Worm (Caenorhabditis elegans) whole organism, mixed stage, embryonic: Measurements from ENCODE around the gene sas-1.

Experiments
- M03D4.4 ChIP-seq: sonication (generic microtip); optimal IDR thresholded peaks from 2 replicates; lab custom pipeline; 2017; ENCODE audit warnings: mild to moderate bottlenecking, missing genetic modification characterization, missing compliant biosample characterization
- bed-3 ChIP-seq: fragments of 200-800 bp; sonication (Bioruptor generic); optimal IDR thresholded peaks from 3 replicates; lab custom pipeline; 2018; ENCODE audit warnings: mild to moderate bottlenecking, missing genetic modification characterization, moderate library complexity, missing compliant biosample characterization
- blmp-1 ChIP-seq: fragments of 150-350 bp; optimal IDR thresholded peaks from 2 replicates; lab custom pipeline; 2014; ENCODE audit warnings: missing biosample characterization, missing genetic modification characterization
- ceh-43 ChIP-seq: fragments of 200-800 bp; sonication (Bioruptor generic); optimal IDR thresholded peaks from 2 replicates; lab custom pipeline; 2018; ENCODE audit warnings: mild to moderate bottlenecking, missing genetic modification characterization, moderate library complexity, missing compliant biosample characterization
- ceh-83 ChIP-seq: fragments of 200-800 bp; sonication (Bioruptor generic); optimal IDR thresholded peaks from 2 replicates; lab custom pipeline; 2018; ENCODE audit warnings: mild to moderate bottlenecking, missing genetic modification characterization, missing compliant biosample characterization
- ces-1 ChIP-seq: fragments of 150-350 bp; optimal IDR thresholded peaks from 2 replicates; lab custom pipeline; 2014; ENCODE audit warnings: missing biosample characterization, missing genetic modification reagents, missing genetic modification characterization
- cnd-1 ChIP-seq: fragments of 200-800 bp; sonication (Bioruptor generic); optimal IDR thresholded peaks from 2 replicates; lab custom pipeline; 2018; ENCODE audit warnings: mild to moderate bottlenecking, missing genetic modification characterization, missing compliant biosample characterization
- drap-1 ChIP-seq: fragments of 200-800 bp; sonication (Bioruptor generic); optimal IDR thresholded peaks from 3 replicates; lab custom pipeline; 2018; ENCODE audit warnings: mild to moderate bottlenecking, missing genetic modification characterization, missing compliant biosample characterization
- elt-1 ChIP-seq: sonication (generic microtip); optimal IDR thresholded peaks from 2 replicates; lab custom pipeline; 2017; ENCODE audit warnings: missing genetic modification characterization, mild to moderate bottlenecking, missing compliant biosample characterization, antibody characterized with exemption, moderate library complexity, borderline replicate concordance; ENCODE audit not compliant: insufficient read depth
- elt-3 ChIP-seq: fragments of 150-350 bp; optimal IDR thresholded peaks from 2 replicates; lab custom pipeline; 2014; ENCODE audit warnings: missing biosample characterization, missing genetic modification characterization
- flh-1 ChIP-seq: fragments of 200-800 bp; sonication (Bioruptor generic); optimal IDR thresholded peaks from 2 replicates; lab custom pipeline; 2018; ENCODE audit warnings: mild to moderate bottlenecking, missing genetic modification characterization, moderate library complexity, missing compliant biosample characterization
- ham-2 ChIP-seq: fragments of 200-800 bp; sonication (Bioruptor generic); optimal IDR thresholded peaks from 2 replicates; lab custom pipeline; 2018; ENCODE audit warnings: mild to moderate bottlenecking, missing genetic modification characterization, missing compliant biosample characterization
- hlh-1 ChIP-seq: fragments of 150-350 bp; optimal IDR thresholded peaks from 2 replicates; lab custom pipeline; 2014; ENCODE audit warnings: missing biosample characterization, missing genetic modification reagents, missing genetic modification characterization
- lin-13 ChIP-seq: fragments of 150-350 bp; optimal IDR thresholded peaks from 2 replicates; lab custom pipeline; 2014; ENCODE audit warnings: missing biosample characterization, missing genetic modification characterization
- lin-32 ChIP-seq: fragments of 200-800 bp; sonication (Bioruptor generic); optimal IDR thresholded peaks from 2 replicates; lab custom pipeline; 2018; ENCODE audit warnings: mild to moderate bottlenecking, missing genetic modification characterization, missing compliant biosample characterization
- lsy-2 ChIP-seq: fragments of 150-350 bp; optimal IDR thresholded peaks from 2 replicates; lab custom pipeline; 2014; ENCODE audit warnings: missing biosample characterization, missing genetic modification characterization
- mab-5 ChIP-seq: fragments of 150-350 bp; optimal IDR thresholded peaks from 2 replicates; lab custom pipeline; 2014; ENCODE audit warnings: missing biosample characterization, missing genetic modification characterization
- mep-1 ChIP-seq: fragments of 150-350 bp; optimal IDR thresholded peaks from 2 replicates; lab custom pipeline; 2017; ENCODE audit warnings: missing biosample characterization, missing genetic modification reagents, missing genetic modification characterization, inconsistent platforms
- mls-2 ChIP-seq: sonication (generic microtip); optimal IDR thresholded peaks from 2 replicates; lab custom pipeline; 2016; ENCODE audit warnings: mild to moderate bottlenecking, missing genetic modification characterization, moderate library complexity, missing compliant biosample characterization
- nhr-2 ChIP-seq: fragments of 150-350 bp; optimal IDR thresholded peaks from 2 replicates; lab custom pipeline; 2014; ENCODE audit warnings: missing biosample characterization, missing genetic modification characterization
- nhr-237 ChIP-seq: fragments of 150-350 bp; optimal IDR thresholded peaks from 2 replicates; lab custom pipeline; 2014; ENCODE audit warnings: missing biosample characterization, missing genetic modification characterization
- nhr-76 ChIP-seq: sonication (generic microtip); optimal IDR thresholded peaks from 2 replicates; lab custom pipeline; 2017; ENCODE audit warnings: missing biosample characterization, missing genetic modification characterization
- pha-4 ChIP-seq: fragments of 150-350 bp; optimal IDR thresholded peaks from 2 replicates; lab custom pipeline; 2018; ENCODE audit warnings: missing biosample characterization, missing genetic modification reagents, missing genetic modification characterization
- sem-2 ChIP-seq: fragments of 200-800 bp; sonication (Bioruptor generic); optimal IDR thresholded peaks from 2 replicates; lab custom pipeline; 2018; ENCODE audit warnings: mild to moderate bottlenecking, missing genetic modification characterization, missing compliant biosample characterization
- snpc-4 ChIP-seq: fragments of 150-350 bp; optimal IDR thresholded peaks from 2 replicates; lab custom pipeline; 2014; ENCODE audit warnings: missing biosample characterization, missing genetic modification characterization
- sptf-1 ChIP-seq: sonication (generic microtip); optimal IDR thresholded peaks from 2 replicates; lab custom pipeline; 2017; ENCODE audit warnings: mild to moderate bottlenecking, missing genetic modification characterization, moderate library complexity, missing compliant biosample characterization
- tbx-8 ChIP-seq: fragments of 200-800 bp; sonication (Bioruptor generic); optimal IDR thresholded peaks from 2 replicates; lab custom pipeline; 2018; ENCODE audit warnings: mild to moderate bottlenecking, missing genetic modification characterization, moderate library complexity, missing compliant biosample characterization
- unc-120 ChIP-seq: sonication (generic microtip); optimal IDR thresholded peaks from 2 replicates; lab custom pipeline; 2017; ENCODE audit warnings: missing genetic modification characterization, missing compliant biosample characterization; ENCODE audit not compliant: poor library complexity, severe bottlenecking
- unc-39 ChIP-seq: fragments of 150-350 bp; optimal IDR thresholded peaks from 2 replicates; lab custom pipeline; 2014; ENCODE audit warnings: missing biosample characterization, missing genetic modification characterization
- unc-62 ChIP-seq: fragments of 150-350 bp; optimal IDR thresholded peaks from 2 replicates; lab custom pipeline; 2014; ENCODE audit warnings: missing biosample characterization, missing genetic modification reagents, missing genetic modification characterization
- ztf-11 ChIP-seq: fragments of 150-350 bp; optimal IDR thresholded peaks from 2 replicates; lab custom pipeline; 2014; ENCODE audit warnings: missing biosample characterization, missing genetic modification characterization

Gene sas-1

DNA sequence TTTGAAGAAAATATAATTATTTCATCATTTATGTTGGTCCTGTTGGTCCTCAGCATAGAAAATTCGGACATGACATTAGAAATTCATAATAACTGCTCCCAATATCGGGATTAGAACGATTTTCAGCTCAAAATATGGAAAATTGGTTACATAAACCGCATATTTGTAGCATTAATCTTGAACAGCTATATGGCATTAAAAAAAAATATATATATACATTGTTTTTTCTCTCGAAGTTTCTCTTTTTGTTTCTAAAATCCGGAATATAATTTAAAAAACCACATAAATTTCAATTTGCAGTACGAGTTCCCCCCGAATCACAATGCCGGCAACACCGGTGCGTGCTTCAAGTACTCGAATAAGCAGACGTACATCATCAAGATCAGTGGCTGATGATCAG lies 15.0 kb downstream of the sas-1 start, which contains the start of gene ssl-1:
Gene ssl-1 (plus strand): TSS at position 301 of the 400 bp plus-strand sequence.
- no peak for TF ChIP-seq sem-2
- no peak for TF ChIP-seq ceh-83
- no peak for TF ChIP-seq elt-1 (tag; lab: Kevin White, UChicago)

- TF ChIP-seq ztf-11 (tag; lab: Kevin White, UChicago): no peak
- no peak for TF ChIP-seq ceh-83
- no peak for TF ChIP-seq drap-1 (GFP tag; lab: Kevin White, UChicago)
- no peak for TF ChIP-seq pha-4 (tag; lab: Kevin White, UChicago)
- no peak for TF ChIP-seq lin-13 (tag; lab: Kevin White, UChicago)
- no peak for TF ChIP-seq sem-2
- TF ChIP-seq unc-120 (tag; lab: Kevin White, UChicago): no peak
- no peak for TF ChIP-seq elt-3 (tag; lab: Kevin White, UChicago)
- no peak for TF ChIP-seq tbx-8 (GFP tag; lab: Kevin White, UChicago)
- TF ChIP-seq mab-5 (tag; lab: Kevin White, UChicago): no peak
- no peak for TF ChIP-seq nhr-237 (tag; lab: Kevin White, UChicago)
- TF ChIP-seq, all 35 proteins: peak for 0
Measured at ce11 chrIII:12728149-12728548, 28.9 kb downstream of the sas-1 start.

- TF ChIP-seq mab-5 (tag; lab: Kevin White, UChicago) (no peak), sptf-1 (no peak), flh-1 (GFP tag; lab: Kevin White, UChicago) (no peak), unc-120 (tag; lab: Kevin White, UChicago) (no peak), elt-3 (tag; lab: Kevin White, UChicago) (no peak), tbx-8 (GFP tag; lab: Kevin White, UChicago) (no peak), M03D4.4 (tag; lab: Kevin White, UChicago) (no peak), elt-1 (tag; lab: Kevin White, UChicago) (no peak), unc-62 (no peak), lin-32 (GFP tag; lab: Kevin White, UChicago) (no peak), mls-2 (tag; lab: Kevin White, UChicago) (no peak)
Measured at ce11 chrIII:12738935-12739334, 39.6 kb downstream of the sas-1 start.

DNA sequence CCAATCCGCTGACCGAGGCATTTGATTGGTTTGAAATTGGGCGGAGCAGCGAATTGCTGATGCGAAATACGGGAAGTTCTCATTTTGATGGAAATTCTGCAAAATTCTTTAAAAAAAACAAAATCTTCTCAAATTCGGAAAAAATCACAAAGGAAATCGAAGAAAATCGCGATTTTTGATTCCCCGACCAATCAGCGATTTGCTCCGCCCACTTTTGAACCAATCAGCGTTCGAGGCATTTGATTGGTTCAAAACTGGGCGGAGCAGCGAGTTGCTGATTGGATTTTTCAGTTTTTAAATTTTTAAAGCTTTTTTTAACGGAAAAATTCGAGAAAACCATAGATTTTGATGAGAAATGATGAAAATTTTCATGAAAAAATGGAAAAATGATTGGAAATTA lies 41.0 kb downstream of the sas-1 start:
- TF ChIP-seq elt-3 (tag; lab: Kevin White, UChicago) (no peak), pha-4 (tag; lab: Kevin White, UChicago) (no peak), flh-1 (GFP tag; lab: Kevin White, UChicago) (no peak), tbx-8 (GFP tag; lab: Kevin White, UChicago) (no peak), nhr-2 (tag; lab: Kevin White, UChicago) (no peak), nhr-237 (tag; lab: Kevin White, UChicago) (no peak), cnd-1 (no peak), sptf-1 (no peak), bed-3 (GFP tag; lab: Kevin White, UChicago) (no peak), lsy-2 (tag; lab: Kevin White, UChicago) (no peak), hlh-1 (no peak), snpc-4 (tag; lab: Kevin White, UChicago) (no peak), unc-39 (tag; lab: Kevin White, UChicago) (no peak), lin-13 (tag; lab: Kevin White, UChicago) (no peak), ceh-43 (GFP tag; lab: Kevin White, UChicago) (no peak), sem-2 (no peak), mep-1 (tag; lab: Kevin White, UChicago) (no peak), elt-1 (tag; lab: Kevin White, UChicago) (no peak), unc-120 (tag; lab: Kevin White, UChicago) (no peak)

- TF ChIP-seq ceh-43 (GFP tag; lab: Kevin White, UChicago) (no peak), sptf-1 (no peak), nhr-76 (tag; lab: Kevin White, UChicago) (no peak), ham-2 (no peak), ces-1 (no peak), nhr-237 (tag; lab: Kevin White, UChicago) (no peak), sem-2 (no peak), ceh-83 (no peak), elt-1 (tag; lab: Kevin White, UChicago) (no peak), blmp-1 (tag; lab: Kevin White, UChicago) (no peak), elt-3 (tag; lab: Kevin White, UChicago) (no peak), mab-5 (tag; lab: Kevin White, UChicago) (no peak), hlh-1 (no peak), M03D4.4 (tag; lab: Kevin White, UChicago) (no peak), pha-4 (tag; lab: Kevin White, UChicago) (no peak), mls-2 (tag; lab: Kevin White, UChicago) (no peak), unc-62 (no peak), lsy-2 (tag; lab: Kevin White, UChicago) (no peak), nhr-2 (tag; lab: Kevin White, UChicago) (no peak), unc-120 (tag; lab: Kevin White, UChicago) (no peak)
- TF ChIP-seq, all 35 proteins: peak for 0
Measured at ce11 chrIII:12743515-12743914, 44.2 kb downstream of the sas-1 start.
